Worm (Caenorhabditis elegans): ENCODE measurements around the gene tsp-10.

Gene tsp-10

DNA sequence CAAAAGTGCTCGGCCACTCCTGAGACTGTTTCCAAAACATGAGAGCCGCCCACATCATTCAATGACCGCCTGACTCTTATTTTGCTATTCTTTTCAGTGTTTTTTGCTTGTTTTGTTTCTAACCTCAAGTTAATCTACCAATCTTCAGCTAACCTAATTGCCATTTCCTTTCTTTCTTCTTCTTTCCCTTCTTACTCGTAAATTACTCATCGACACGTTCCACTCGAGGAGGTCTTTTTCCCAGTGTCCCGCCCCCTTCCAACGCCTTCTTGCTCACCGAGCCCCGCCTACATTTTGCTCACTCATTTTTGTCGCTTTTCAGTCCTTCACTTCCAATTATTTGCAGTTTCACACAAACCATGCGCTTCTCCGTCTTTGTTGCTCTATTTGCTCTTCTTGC, 46.3 kb downstream of the tsp-10 start, which contains the start of gene nlp-50:
nlp-50 (plus strand) TSS at position 301 of the 400 bp plus-strand sequence.
- TF ChIP-seq fkh-6 (tag; optimal IDR thresholded peaks at IDR 0.05): no peak
- no peak for TF ChIP-seq K09A11.1 (tag; optimal IDR thresholded peaks at IDR 0.05; ENCODE audit: insufficient read depth)

DNA sequence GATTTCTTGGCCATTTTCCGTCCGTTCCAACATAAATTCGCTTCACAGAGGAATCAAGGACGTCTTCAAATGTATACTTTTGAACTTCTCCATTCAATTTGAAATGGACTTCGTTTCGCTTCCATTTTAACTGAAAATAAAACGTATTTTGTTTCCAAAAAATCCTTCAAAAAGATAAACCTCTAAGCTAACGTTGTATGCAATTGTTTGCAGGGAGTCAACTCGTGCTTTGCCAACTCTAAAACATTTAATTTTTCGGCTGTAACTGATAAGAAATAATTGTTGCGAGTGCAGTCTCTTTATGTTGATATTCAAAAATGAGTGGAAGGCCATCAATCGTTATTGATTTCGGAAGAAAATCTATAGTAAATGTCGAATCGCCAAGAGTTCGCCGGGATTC, 49.6 kb downstream of the tsp-10 start, which contains the start of gene F41G3.18:
F41G3.18 (plus strand) TSS at position 301 of the 400 bp plus-strand sequence.
- TF ChIP-seq pros-1 (tag; optimal IDR thresholded peaks at IDR 0.05): no peak
- TF ChIP-seq ceh-48 (tag; optimal IDR thresholded peaks at IDR 0.05): no peak
- TF ChIP-seq K09A11.1 (tag; optimal IDR thresholded peaks at IDR 0.05; ENCODE audit: insufficient read depth): no peak
- no peak for TF ChIP-seq unc-86 (tag; optimal IDR thresholded peaks at IDR 0.05)
- no peak for TF ChIP-seq nfya-1 (tag; optimal IDR thresholded peaks at IDR 0.05)
- no peak for TF ChIP-seq unc-42 (tag; optimal IDR thresholded peaks at IDR 0.05)
- no peak for TF ChIP-seq sdc-2 (tag; optimal IDR thresholded peaks at IDR 0.05)
- no peak for TF ChIP-seq ceh-22 (tag; optimal IDR thresholded peaks at IDR 0.05)
- TF ChIP-seq ceh-14 (tag; optimal IDR thresholded peaks at IDR 0.05): no peak
- TF ChIP-seq gmeb-2 (tag; optimal IDR thresholded peaks at IDR 0.05): no peak
